Worm (Caenorhabditis elegans): ENCODE data around the gene twnk-1.

DNA sequence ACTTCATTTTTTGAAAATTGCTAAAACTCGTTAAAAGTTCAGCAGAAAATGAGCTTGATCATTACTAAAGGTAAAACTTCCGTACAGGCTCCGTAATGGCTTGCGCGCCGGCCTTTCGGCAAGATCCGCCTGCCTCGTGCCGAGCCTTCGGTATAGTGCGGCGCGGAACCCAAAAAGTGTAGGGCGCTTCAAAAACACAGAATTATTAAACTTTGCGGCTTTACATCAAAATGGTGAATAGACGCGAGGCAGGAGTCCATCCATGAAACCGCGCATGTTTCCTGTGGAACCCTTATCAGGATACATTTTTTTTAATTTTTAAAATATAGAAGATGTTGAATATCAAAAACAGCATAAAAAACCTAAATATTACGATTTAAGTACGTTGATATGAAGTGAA lies 37.9 kb upstream of the twnk-1 start:
- no peak for TF ChIP-seq lin-13 (GFP tag; optimal IDR thresholded peaks at IDR 0.05)
- no peak for TF ChIP-seq peb-1 (tag; optimal IDR thresholded peaks at IDR 0.05)
- TF ChIP-seq sma-9 (GFP tag; optimal IDR thresholded peaks at IDR 0.05): no peak
- TF ChIP-seq sma-9 (tag; optimal IDR thresholded peaks at IDR 0.05): no peak
- TF ChIP-seq R02D3.7 (tag; optimal IDR thresholded peaks at IDR 0.05): no peak
- TF ChIP-seq ztf-4 (tag; optimal IDR thresholded peaks at IDR 0.05): no peak
- no peak for TF ChIP-seq ama-1 (optimal IDR thresholded peaks at IDR 0.05)
- TF ChIP-seq blmp-1 (tag; optimal IDR thresholded peaks at IDR 0.05; ENCODE audit: insufficient read depth): no peak
- TF ChIP-seq aly-2 (tag; optimal IDR thresholded peaks at IDR 0.05): no peak
- no peak for TF ChIP-seq F13H6.1 (tag; optimal IDR thresholded peaks at IDR 0.05)
- no peak for TF ChIP-seq alr-1 (tag; optimal IDR thresholded peaks at IDR 0.05)

Measured in whole organism, L2 larva.